Worm (Caenorhabditis elegans) whole organism, L2 larva: Measurements from ENCODE around the gene Y32F6B.9.

Experiments used
- sem-4 ChIP-seq: fragments of 150-350 bp; optimal IDR thresholded peaks from 2 replicates; lab custom pipeline; 2014; ENCODE audit warnings: missing biosample characterization, missing genetic modification reagents, missing genetic modification characterization
- unc-62 ChIP-seq: fragments of 150-350 bp; optimal IDR thresholded peaks from 2 replicates; lab custom pipeline; 2014; ENCODE audit warnings: missing biosample characterization, missing genetic modification reagents, missing genetic modification characterization

ce11 chrV:10493150-10493549, 14.7 kb downstream of the Y32F6B.9 start, which contains the start of gene ugt-33:
- TF ChIP-seq unc-62 (GFP tag; lab: Kevin White, UChicago) (no peak), sem-4 (no peak)
